Worm (Caenorhabditis elegans): ENCODE measurements around the gene F14H3.15.

The F14H3.15 gene

ce11 chrV:16060135-16060534 lies at the start of gene F14H3.15:
Gene F14H3.15 (minus strand): TSS chrV:16060235.
- TF ChIP-seq fkh-10 (GFP tag; optimal IDR thresholded peaks at IDR 0.05): no peak
- TF ChIP-seq nhr-90 (tag; optimal IDR thresholded peaks at IDR 0.05; ENCODE audit: poor library complexity): no peak
- no peak for TF ChIP-seq dpl-1 (GFP tag; optimal IDR thresholded peaks at IDR 0.05)
- TF ChIP-seq snpc-4 (tag; optimal IDR thresholded peaks at IDR 0.05): no peak
- TF ChIP-seq nhr-19 (GFP tag; conservative IDR thresholded peaks at IDR 0.05): no peak
- TF ChIP-seq blmp-1 (tag; optimal IDR thresholded peaks at IDR 0.05): no peak
- no peak for TF ChIP-seq nhr-76 (tag; optimal IDR thresholded peaks at IDR 0.05)
- no peak for TF ChIP-seq zag-1 (tag; optimal IDR thresholded peaks at IDR 0.05)
- TF ChIP-seq grh-1 (GFP tag; IDR thresholded peaks at IDR 0.05): no peak
- TF ChIP-seq egl-27 (tag; optimal IDR thresholded peaks at IDR 0.05): no peak
- TF ChIP-seq unc-62 (GFP tag; optimal IDR thresholded peaks at IDR 0.05): no peak
- TF ChIP-seq pqm-1 (tag; optimal IDR thresholded peaks at IDR 0.05): no peak
- no peak for TF ChIP-seq sox-4 (tag; optimal IDR thresholded peaks at IDR 0.05)
- TF ChIP-seq mep-1 (tag; optimal IDR thresholded peaks at IDR 0.05): no peak

ce11 chrV:16103594-16103993 lies 43.6 kb upstream of the F14H3.15 start, which contains the start of gene argk-1:
Gene argk-1 (plus strand): TSS chrV:16103894.
- TF ChIP-seq ceh-90 (tag; optimal IDR thresholded peaks at IDR 0.05) (no peak), ets-5 (GFP tag; IDR thresholded peaks at IDR 0.05) (no peak), lin-15B (tag; optimal IDR thresholded peaks at IDR 0.05) (no peak), sox-4 (tag; optimal IDR thresholded peaks at IDR 0.05) (no peak), snu-23 (GFP tag; optimal IDR thresholded peaks at IDR 0.05) (no peak), mab-9 (GFP tag; IDR thresholded peaks at IDR 0.05) (no peak), C16A3.4 (tag; optimal IDR thresholded peaks at IDR 0.05) (no peak), xbp-1 (tag; optimal IDR thresholded peaks at IDR 0.05) (no peak), blmp-1 (tag; optimal IDR thresholded peaks at IDR 0.05) (no peak), ceh-8 (GFP tag; optimal IDR thresholded peaks at IDR 0.05) (no peak), swsn-7 (tag; optimal IDR thresholded peaks at IDR 0.05) (no peak), lin-14 (GFP tag; optimal IDR thresholded peaks at IDR 0.05) (no peak), hlh-4 (tag; optimal IDR thresholded peaks at IDR 0.05) (no peak), nhr-19 (GFP tag; conservative IDR thresholded peaks at IDR 0.05) (no peak), pax-3 (tag; optimal IDR thresholded peaks at IDR 0.05) (no peak), nhr-237 (tag; optimal IDR thresholded peaks at IDR 0.05) (no peak), sptf-1 (tag; optimal IDR thresholded peaks at IDR 0.05) (no peak), dpl-1 (GFP tag; optimal IDR thresholded peaks at IDR 0.05) (no peak)

ce11 chrV:16100103-16100730 lies 40.2 kb upstream of the F14H3.15 start, which contains the start of gene cth-1:
Gene cth-1 (plus strand): TSS chrV:16100680.
- TF ChIP-seq nhr-20 (tag; optimal IDR thresholded peaks at IDR 0.05) (peak; percentile 14), efl-1 (optimal IDR thresholded peaks at IDR 0.05) (no peak), efl-1 (GFP tag; optimal IDR thresholded peaks at IDR 0.05 in 1 of 2) (peak in 1 of 2 experiments; percentile 88), elt-2 (tag; optimal IDR thresholded peaks at IDR 0.05) (peak; percentile 49), lsy-2 (tag; optimal IDR thresholded peaks at IDR 0.05) (no peak), nhr-85 (tag) (peak; percentile 72), nhr-237 (tag; optimal IDR thresholded peaks at IDR 0.05) (no peak), mdl-1 (tag; optimal IDR thresholded peaks at IDR 0.05) (peak in 1 of 2 experiments; percentile 1), lin-14 (GFP tag; optimal IDR thresholded peaks at IDR 0.05) (peak; percentile 14), elt-3 (tag; optimal IDR thresholded peaks at IDR 0.05) (peak in 3 of 6 experiments; percentile 38 to 67 (median 46))

- TF ChIP-seq nhr-85 (tag): no peak
- no peak for TF ChIP-seq C34B4.2 (tag; optimal IDR thresholded peaks at IDR 0.05)
- no peak for TF ChIP-seq efl-3 (GFP tag; optimal IDR thresholded peaks at IDR 0.05)
- TF ChIP-seq egl-13 (tag; optimal IDR thresholded peaks at IDR 0.05): no peak
- TF ChIP-seq fkh-4 (tag; optimal IDR thresholded peaks at IDR 0.05; ENCODE audit: borderline replicate concordance): no peak
- TF ChIP-seq pax-3 (tag; optimal IDR thresholded peaks at IDR 0.05): no peak
- no peak for TF ChIP-seq ztf-11 (tag; optimal IDR thresholded peaks at IDR 0.05)
- no peak for TF ChIP-seq ceh-88 (GFP tag; IDR thresholded peaks at IDR 0.05)
- no peak for TF ChIP-seq snpc-4 (tag; optimal IDR thresholded peaks at IDR 0.05)
- no peak for TF ChIP-seq aha-1 (tag; optimal IDR thresholded peaks at IDR 0.05)
- TF ChIP-seq fkh-10 (GFP tag; optimal IDR thresholded peaks at IDR 0.05): no peak
- TF ChIP-seq lin-14 (GFP tag; optimal IDR thresholded peaks at IDR 0.05): no peak
- TF ChIP-seq zag-1 (tag; optimal IDR thresholded peaks at IDR 0.05): no peak
- no peak for TF ChIP-seq unc-86 (tag; optimal IDR thresholded peaks at IDR 0.05)
- no peak for TF ChIP-seq fkh-8 (tag; optimal IDR thresholded peaks at IDR 0.05)
- TF ChIP-seq ceh-63 (GFP tag; optimal IDR thresholded peaks at IDR 0.05): no peak
These were observed 39.4 kb upstream of the F14H3.15 start, which contains the start of gene str-7 for ce11 chrV:16099441-16099840. Gene str-7 (minus strand): TSS chrV:16099541.

Measured in whole organism, L1 larva.